Worm (Caenorhabditis elegans) whole organism, young adult: Measurements from ENCODE around the gene Y110A2AL.7.

ENCODE experiments used
- B0019.2 ChIP-seq: fragments of 200-800 bp; sonication (Bioruptor generic); conservative IDR thresholded peaks from 2 replicates; pipeline ENCODE4 v1.3.6; 2022; ENCODE audit warnings: missing genetic modification reagents, missing genetic modification characterization, missing compliant biosample characterization
- B0336.3 ChIP-seq: fragments of 200-800 bp; sonication (Bioruptor generic); IDR thresholded peaks from 2 replicates; pipeline ENCODE4 v1.3.6; 2022; ENCODE audit warnings: missing genetic modification characterization, missing compliant biosample characterization
- C17E4.6 ChIP-seq: fragments of 200-800 bp; sonication (Bioruptor generic); IDR thresholded peaks from 2 replicates; pipeline ENCODE4 v1.3.6; 2022; ENCODE audit warnings: missing genetic modification reagents, missing genetic modification characterization, missing compliant biosample characterization
- D2030.7 ChIP-seq: fragments of 200-800 bp; sonication (Bioruptor generic); IDR thresholded peaks from 2 replicates; pipeline ENCODE4 v1.3.6; 2022; ENCODE audit warnings: missing genetic modification reagents, missing genetic modification characterization, missing compliant biosample characterization
- F22D6.2 ChIP-seq: sonication (generic microtip); optimal IDR thresholded peaks from 2 replicates; lab custom pipeline; 2016; ENCODE audit warnings: mild to moderate bottlenecking, missing genetic modification characterization, missing compliant biosample characterization
- F23B12.7 ChIP-seq: sonication (generic microtip); optimal IDR thresholded peaks from 2 replicates; lab custom pipeline; 2017; ENCODE audit warnings: missing genetic modification characterization, mild to moderate bottlenecking, missing compliant biosample characterization, antibody characterized with exemption, moderate library complexity; ENCODE audit not compliant: insufficient read depth
- F39B2.1 ChIP-seq: fragments of 200-800 bp; sonication (Bioruptor generic); IDR thresholded peaks from 2 replicates; pipeline ENCODE4 v1.3.6; 2022; ENCODE audit warnings: missing genetic modification reagents, missing genetic modification characterization, missing compliant biosample characterization
- F49E8.2 ChIP-seq: sonication (generic microtip); optimal IDR thresholded peaks from 3 replicates; lab custom pipeline; 2017; ENCODE audit warnings: missing genetic modification characterization, mild to moderate bottlenecking, missing compliant biosample characterization, antibody characterized with exemption, moderate library complexity; ENCODE audit not compliant: insufficient read depth
- F55B11.4 ChIP-seq: sonication (generic microtip); optimal IDR thresholded peaks from 2 replicates; lab custom pipeline; 2016; ENCODE audit warnings: missing compliant biosample characterization, missing genetic modification characterization, borderline replicate concordance; ENCODE audit not compliant: insufficient read depth
- T07F8.4 ChIP-seq: sonication (generic microtip); optimal IDR thresholded peaks from 2 replicates; lab custom pipeline; 2016; ENCODE audit warnings: mild to moderate bottlenecking, missing genetic modification characterization, moderate library complexity, missing compliant biosample characterization
- Y53F4B.3 ChIP-seq: fragments of 200-800 bp; sonication (Bioruptor generic); IDR thresholded peaks from 2 replicates; pipeline ENCODE4 v1.3.6; 2022; ENCODE audit warnings: missing genetic modification reagents, missing genetic modification characterization, missing compliant biosample characterization
- Y56A3A.18 ChIP-seq: fragments of 200-800 bp; sonication (Bioruptor generic); IDR thresholded peaks from 2 replicates; pipeline ENCODE4 v1.3.6; 2022; ENCODE audit warnings: missing genetic modification reagents, missing genetic modification characterization, missing compliant biosample characterization
- Y67H2A.10 ChIP-seq: fragments of 200-800 bp; sonication (Bioruptor generic); conservative IDR thresholded peaks from 2 replicates; pipeline ENCODE4 v1.3.6; 2022; ENCODE audit warnings: missing genetic modification reagents, missing genetic modification characterization, missing compliant biosample characterization
- ZK185.1 ChIP-seq: sonication (generic microtip); optimal IDR thresholded peaks from 2 replicates; lab custom pipeline; 2016; ENCODE audit warnings: mild to moderate bottlenecking, missing genetic modification characterization, missing compliant biosample characterization; ENCODE audit not compliant: poor library complexity, severe bottlenecking
- athp-1 ChIP-seq: sonication (generic microtip); optimal IDR thresholded peaks from 2 replicates; lab custom pipeline; 2017; ENCODE audit warnings: mild to moderate bottlenecking, missing genetic modification characterization, missing compliant biosample characterization
- attf-6 ChIP-seq: fragments of 200-800 bp; sonication (Bioruptor generic); IDR thresholded peaks from 2 replicates; pipeline ENCODE4 v1.3.6; 2022; ENCODE audit warnings: missing genetic modification reagents, missing genetic modification characterization, missing compliant biosample characterization
- ccch-3 ChIP-seq: fragments of 200-800 bp; sonication (Bioruptor generic); optimal IDR thresholded peaks from 2 replicates; lab custom pipeline; 2018; ENCODE audit warnings: mild to moderate bottlenecking, missing genetic modification characterization, missing compliant biosample characterization
- cebp-1 ChIP-seq, 2 experiments: fragments of 200-800 bp in 1 of 2; sonication (Bioruptor generic) in 1 of 2; sonication (generic microtip) in 1 of 2; IDR thresholded peaks in 1 of 2; optimal IDR thresholded peaks in 1 of 2; 2 replicates each; pipeline versions ENCODE4 v1.3.6 to Lab custom; 2017 to 2022; ENCODE audit warnings: missing compliant biosample characterization in 2 of 2, missing genetic modification characterization in 2 of 2, mild to moderate bottlenecking in 1 of 2, missing genetic modification reagents in 1 of 2, moderate library complexity in 1 of 2
- ceh-27 ChIP-seq: fragments of 200-800 bp; sonication (Bioruptor generic); optimal IDR thresholded peaks from 2 replicates; lab custom pipeline; 2018; ENCODE audit warnings: mild to moderate bottlenecking, missing genetic modification characterization, moderate library complexity, missing compliant biosample characterization
- ceh-79 ChIP-seq: sonication (generic microtip); optimal IDR thresholded peaks from 2 replicates; lab custom pipeline; 2017; ENCODE audit warnings: mild to moderate bottlenecking, missing genetic modification characterization, missing compliant biosample characterization
- chd-7 ChIP-seq: sonication (generic microtip); optimal IDR thresholded peaks from 2 replicates; lab custom pipeline; 2016; ENCODE audit warnings: mild to moderate bottlenecking, missing genetic modification characterization, moderate library complexity, missing compliant biosample characterization
- dox-1 ChIP-seq: fragments of 200-800 bp; sonication (Bioruptor generic); IDR thresholded peaks from 2 replicates; pipeline ENCODE4 v1.3.6; 2022; ENCODE audit warnings: missing genetic modification reagents, missing genetic modification characterization, missing compliant biosample characterization
- dpff-1 ChIP-seq: sonication (generic microtip); optimal IDR thresholded peaks from 2 replicates; lab custom pipeline; 2017; ENCODE audit warnings: mild to moderate bottlenecking, missing genetic modification characterization, missing compliant biosample characterization
- dpl-1 ChIP-seq: fragments of 150-350 bp; optimal IDR thresholded peaks from 2 replicates; lab custom pipeline; 2014; ENCODE audit warnings: missing biosample characterization, missing genetic modification reagents, missing genetic modification characterization
- ets-4 ChIP-seq: fragments of 200-800 bp; sonication (Bioruptor generic); optimal IDR thresholded peaks from 2 replicates; lab custom pipeline; 2018; ENCODE audit warnings: mild to moderate bottlenecking, missing genetic modification characterization, missing compliant biosample characterization
- fkh-3 ChIP-seq: sonication (generic microtip); optimal IDR thresholded peaks from 2 replicates; lab custom pipeline; 2016; ENCODE audit warnings: mild to moderate bottlenecking, missing genetic modification characterization, missing compliant biosample characterization
- him-1 ChIP-seq: sonication (generic microtip); optimal IDR thresholded peaks from 2 replicates; lab custom pipeline; 2016; ENCODE audit warnings: missing genotype, missing genetic modification reagents, missing genetic modification characterization, missing compliant biosample characterization
- hsf-1 ChIP-seq: fragments of 200-800 bp; sonication (Bioruptor generic); IDR thresholded peaks from 2 replicates; pipeline ENCODE4 v1.3.6; 2022; ENCODE audit warnings: missing genetic modification reagents, missing genetic modification characterization, missing compliant biosample characterization
- let-526 ChIP-seq: fragments of 200-800 bp; sonication (Bioruptor generic); IDR thresholded peaks from 2 replicates; pipeline ENCODE4 v1.3.6; 2022; ENCODE audit warnings: missing genetic modification reagents, missing genetic modification characterization, missing compliant biosample characterization
- lsl-1 ChIP-seq: fragments of 200-800 bp; sonication (Bioruptor generic); optimal IDR thresholded peaks from 2 replicates; lab custom pipeline; 2018; ENCODE audit warnings: mild to moderate bottlenecking, missing genetic modification characterization, moderate library complexity, missing compliant biosample characterization
- mes-4 ChIP-seq: sonication (generic microtip); optimal IDR thresholded peaks from 2 replicates; lab custom pipeline; 2016; ENCODE audit warnings: missing genotype, missing genetic modification characterization, missing compliant biosample characterization
- nhr-179 ChIP-seq: sonication (generic microtip); optimal IDR thresholded peaks from 2 replicates; lab custom pipeline; 2016; ENCODE audit warnings: mild to moderate bottlenecking, missing genetic modification characterization, missing compliant biosample characterization
- rec-8 ChIP-seq, 2 experiments: sonication (generic microtip); optimal IDR thresholded peaks; 2 replicates each; lab custom pipeline; 2016; ENCODE audit warnings: mild to moderate bottlenecking in 2 of 2, missing genetic modification characterization in 2 of 2, missing genetic modification reagents in 2 of 2, missing genotype in 2 of 2, missing biosample characterization in 1 of 2, missing compliant biosample characterization in 1 of 2, moderate library complexity in 1 of 2
- sdz-38 ChIP-seq: sonication (generic microtip); optimal IDR thresholded peaks from 2 replicates; lab custom pipeline; 2016; ENCODE audit warnings: missing genotype, missing genetic modification characterization, missing compliant biosample characterization
- sea-2 ChIP-seq: fragments of 200-800 bp; sonication (Bioruptor generic); IDR thresholded peaks from 2 replicates; pipeline ENCODE4 v1.3.6; 2022; ENCODE audit warnings: missing genetic modification characterization, missing compliant biosample characterization
- snpc-4 ChIP-seq, 5 experiments: fragments of 150-350 bp in 1 of 5; sonication (generic microtip) in 4 of 5; optimal IDR thresholded peaks; 2 replicates each; lab custom pipeline; 2014 to 2018; ENCODE audit warnings: missing genetic modification characterization in 5 of 5, missing biosample characterization in 3 of 5, antibody characterized with exemption in 2 of 5, mild to moderate bottlenecking in 2 of 5, missing compliant biosample characterization in 2 of 5, missing genotype in 2 of 5, moderate library complexity in 2 of 5, missing genetic modification reagents in 1 of 5
- sptf-2 ChIP-seq: fragments of 200-800 bp; sonication (Bioruptor generic); optimal IDR thresholded peaks from 2 replicates; lab custom pipeline; 2018; ENCODE audit warnings: mild to moderate bottlenecking, missing genetic modification characterization, missing compliant biosample characterization
- tbp1 ChIP-seq: fragments of 200-800 bp; sonication (Bioruptor generic); optimal IDR thresholded peaks from 2 replicates; lab custom pipeline; 2018; ENCODE audit warnings: mild to moderate bottlenecking, missing genetic modification characterization, missing compliant biosample characterization
- tlf-1 ChIP-seq: fragments of 200-800 bp; sonication (Bioruptor generic); optimal IDR thresholded peaks from 2 replicates; lab custom pipeline; 2018; ENCODE audit warnings: mild to moderate bottlenecking, missing genetic modification characterization, missing compliant biosample characterization
- xnd-1 ChIP-seq: sonication (generic microtip); optimal IDR thresholded peaks from 2 replicates; lab custom pipeline; 2016; ENCODE audit warnings: missing genotype, missing genetic modification reagents, missing genetic modification characterization, missing compliant biosample characterization
- zim-3 ChIP-seq: sonication (generic microtip); optimal IDR thresholded peaks from 2 replicates; lab custom pipeline; 2017; ENCODE audit warnings: mild to moderate bottlenecking, missing genetic modification characterization, moderate library complexity, missing compliant biosample characterization
- ztf-18 ChIP-seq: sonication (generic microtip); optimal IDR thresholded peaks from 2 replicates; lab custom pipeline; 2016; ENCODE audit warnings: missing genotype, mild to moderate bottlenecking, missing genetic modification characterization, missing compliant biosample characterization
- ztf-6 ChIP-seq: fragments of 200-800 bp; sonication (Bioruptor generic); IDR thresholded peaks from 2 replicates; pipeline ENCODE4 v1.3.6; 2022; ENCODE audit warnings: missing genetic modification reagents, missing genetic modification characterization, missing compliant biosample characterization

Gene Y110A2AL.7

ce11 chrII:2861385-2862099 is 18.6 kb upstream of the Y110A2AL.7 start (continued):
- TF ChIP-seq lsl-1 (GFP tag; lab: Kevin White, UChicago): peak; percentile 45
- TF ChIP-seq T07F8.4 (tag; lab: Kevin White, UChicago): no peak
- TF ChIP-seq cebp-1 (GFP tag; IDR thresholded peaks at IDR 0.05; lab: Robert Waterston, UW): no peak
- peak; percentile 40 for TF ChIP-seq cebp-1 (tag; optimal IDR thresholded peaks at IDR 0.05; lab: Kevin White, UChicago)
- no peak for TF ChIP-seq sdz-38 (tag; lab: Kevin White, UChicago)
- peak; percentile 87 for TF ChIP-seq him-1 (tag; lab: Kevin White, UChicago)
- no peak for TF ChIP-seq let-526 (GFP tag; lab: Robert Waterston, UW)
- peak; percentile 33 for TF ChIP-seq chd-7 (tag; lab: Kevin White, UChicago)
- no peak for TF ChIP-seq F55B11.4
- peak; percentile 78 for TF ChIP-seq D2030.7
- TF ChIP-seq sptf-2 (GFP tag; lab: Kevin White, UChicago): no peak
- TF ChIP-seq C17E4.6: no peak
- TF ChIP-seq F39B2.1 (GFP tag; lab: Robert Waterston, UW): no peak
- peak; percentile 3 for TF ChIP-seq athp-1 (tag; lab: Kevin White, UChicago)
- no peak for TF ChIP-seq B0019.2 (GFP tag; lab: Robert Waterston, UW)
- no peak for TF ChIP-seq Y67H2A.10
- no peak for TF ChIP-seq hsf-1 (GFP tag; lab: Robert Waterston, UW)
- no peak for TF ChIP-seq dpff-1 (tag; lab: Kevin White, UChicago)
- TF ChIP-seq ztf-6 (GFP tag; lab: Robert Waterston, UW): no peak
- TF ChIP-seq rec-8 (tag; optimal IDR thresholded peaks at IDR 0.05; lab: Kevin White, UChicago): no peak
- TF ChIP-seq F23B12.7 (tag; lab: Kevin White, UChicago): peak; percentile 31
- TF ChIP-seq attf-6 (GFP tag; lab: Robert Waterston, UW): no peak
- no peak for TF ChIP-seq sea-2 (GFP tag; lab: Robert Waterston, UW)
- peak; percentile 57 for TF ChIP-seq dox-1 (GFP tag; lab: Robert Waterston, UW)
- peak; percentile 90 for TF ChIP-seq tbp1 (GFP tag; lab: Kevin White, UChicago)
- TF ChIP-seq snpc-4 (GFP tag; optimal IDR thresholded peaks at IDR 0.05; lab: Kevin White, UChicago): no peak
- TF ChIP-seq snpc-4 (tag; optimal IDR thresholded peaks at IDR 0.05; lab: Kevin White, UChicago): no peak
- TF ChIP-seq ceh-27 (GFP tag; lab: Kevin White, UChicago): no peak
- no peak for TF ChIP-seq zim-3 (tag; lab: Kevin White, UChicago)
- no peak for TF ChIP-seq nhr-179 (tag; lab: Kevin White, UChicago)

ce11 chrII:2859873-2860821 is 17.2 kb upstream of the Y110A2AL.7 start:
- TF ChIP-seq athp-1 (tag; lab: Kevin White, UChicago): no peak
- TF ChIP-seq ccch-3: no peak
- TF ChIP-seq F22D6.2 (tag; lab: Kevin White, UChicago): no peak
- no peak for TF ChIP-seq mes-4 (tag; lab: Kevin White, UChicago)
- no peak for TF ChIP-seq Y67H2A.10
- TF ChIP-seq xnd-1 (tag; lab: Kevin White, UChicago): no peak
- TF ChIP-seq D2030.7: peak; percentile 75
- no peak for TF ChIP-seq Y53F4B.3 (GFP tag; lab: Robert Waterston, UW)
- peak; percentile 59 for TF ChIP-seq ztf-18 (tag; lab: Kevin White, UChicago)
- no peak for TF ChIP-seq F49E8.2 (tag; lab: Kevin White, UChicago)
- no peak for TF ChIP-seq dpl-1 (GFP tag; lab: Kevin White, UChicago)
- TF ChIP-seq hsf-1 (GFP tag; lab: Robert Waterston, UW): no peak
- TF ChIP-seq ceh-27 (GFP tag; lab: Kevin White, UChicago): no peak
- TF ChIP-seq fkh-3 (tag; lab: Kevin White, UChicago): no peak
- TF ChIP-seq ZK185.1 (tag; lab: Kevin White, UChicago): no peak
- TF ChIP-seq ets-4 (GFP tag; lab: Kevin White, UChicago): no peak
- no peak for TF ChIP-seq tlf-1 (GFP tag; lab: Kevin White, UChicago)
- TF ChIP-seq B0336.3 (GFP tag; lab: Robert Waterston, UW): peak; percentile 46; the same call in 1 of the 2 replicates
- no peak for TF ChIP-seq Y56A3A.18 (GFP tag; lab: Robert Waterston, UW)
- peak; percentile 31 for TF ChIP-seq ceh-79
